Worm (Caenorhabditis elegans) whole organism, early embryonic: ENCODE measurements around the gene amdh-1.

Source experiments
- B0310.2 ChIP-seq: sonication (generic microtip); optimal IDR thresholded peaks from 2 replicates; lab custom pipeline; 2016; ENCODE audit warnings: mild to moderate bottlenecking, missing genetic modification characterization, missing compliant biosample characterization
- F13C5.2 ChIP-seq: sonication (generic microtip); optimal IDR thresholded peaks from 2 replicates; lab custom pipeline; 2017; ENCODE audit warnings: mild to moderate bottlenecking, missing genetic modification characterization, inconsistent platforms, missing compliant biosample characterization
- aly-1 ChIP-seq: sonication (generic microtip); optimal IDR thresholded peaks from 2 replicates; lab custom pipeline; 2016; ENCODE audit warnings: missing genetic modification characterization, missing compliant biosample characterization
- ama-1 ChIP-seq: fragments of 150-350 bp; optimal IDR thresholded peaks from 2 replicates; lab custom pipeline; 2014
- ceh-13 ChIP-seq: fragments of 200-800 bp; sonication (Bioruptor generic); optimal IDR thresholded peaks from 2 replicates; lab custom pipeline; 2018; ENCODE audit warnings: mild to moderate bottlenecking, missing genetic modification characterization, missing compliant biosample characterization
- ceh-36 ChIP-seq: sonication (generic microtip); optimal IDR thresholded peaks from 2 replicates; lab custom pipeline; 2016; ENCODE audit warnings: missing genetic modification characterization, inconsistent platforms, missing compliant biosample characterization
- ets-7 ChIP-seq: sonication (generic microtip); optimal IDR thresholded peaks from 2 replicates; lab custom pipeline; 2016; ENCODE audit warnings: missing genotype, missing genetic modification characterization, missing compliant biosample characterization
- flt-1 ChIP-seq: fragments of 200-800 bp; sonication (Bioruptor generic); IDR thresholded peaks from 2 replicates; pipeline ENCODE4 v1.3.6; 2022; ENCODE audit warnings: missing genetic modification characterization, missing compliant biosample characterization
- hmbx-1 ChIP-seq: sonication (generic microtip); optimal IDR thresholded peaks from 2 replicates; lab custom pipeline; 2016; ENCODE audit warnings: mild to moderate bottlenecking, missing genetic modification characterization, missing compliant biosample characterization
- hmg-4 ChIP-seq: fragments of 200-800 bp; sonication (Bioruptor generic); optimal IDR thresholded peaks from 2 replicates; lab custom pipeline; 2018; ENCODE audit warnings: mild to moderate bottlenecking, missing genetic modification characterization, missing compliant biosample characterization
- hnd-1 ChIP-seq: sonication (generic microtip); optimal IDR thresholded peaks from 2 replicates; lab custom pipeline; 2016; ENCODE audit warnings: missing genetic modification characterization, missing compliant biosample characterization
- pes-1 ChIP-seq: fragments of 200-800 bp; sonication (Bioruptor generic); IDR thresholded peaks from 2 replicates; pipeline ENCODE4 v1.3.6; 2022; ENCODE audit warnings: missing genetic modification reagents, missing genetic modification characterization, missing compliant biosample characterization
- scrt-1 ChIP-seq: fragments of 200-800 bp; sonication (Bioruptor generic); IDR thresholded peaks from 2 replicates; pipeline ENCODE4 v1.3.6; 2022; ENCODE audit warnings: missing genetic modification characterization, missing compliant biosample characterization
- sea-1 ChIP-seq: fragments of 200-800 bp; sonication (Bioruptor generic); conservative IDR thresholded peaks from 2 replicates; pipeline ENCODE4 v1.3.6; 2022; ENCODE audit warnings: missing genetic modification characterization, missing compliant biosample characterization
- tbx-11 ChIP-seq: fragments of 200-800 bp; sonication (Bioruptor generic); IDR thresholded peaks from 2 replicates; pipeline ENCODE4 v1.3.6; 2022; ENCODE audit warnings: missing genetic modification characterization, missing compliant biosample characterization
- tbx-37 ChIP-seq: fragments of 200-800 bp; sonication (Bioruptor generic); conservative IDR thresholded peaks from 2 replicates; pipeline ENCODE4 v1.3.6; 2022; ENCODE audit warnings: missing genetic modification reagents, missing genetic modification characterization, missing compliant biosample characterization
- tra-4 ChIP-seq: sonication (generic microtip); optimal IDR thresholded peaks from 2 replicates; lab custom pipeline; 2017; ENCODE audit warnings: missing genetic modification characterization, missing compliant biosample characterization

The amdh-1 gene

DNA sequence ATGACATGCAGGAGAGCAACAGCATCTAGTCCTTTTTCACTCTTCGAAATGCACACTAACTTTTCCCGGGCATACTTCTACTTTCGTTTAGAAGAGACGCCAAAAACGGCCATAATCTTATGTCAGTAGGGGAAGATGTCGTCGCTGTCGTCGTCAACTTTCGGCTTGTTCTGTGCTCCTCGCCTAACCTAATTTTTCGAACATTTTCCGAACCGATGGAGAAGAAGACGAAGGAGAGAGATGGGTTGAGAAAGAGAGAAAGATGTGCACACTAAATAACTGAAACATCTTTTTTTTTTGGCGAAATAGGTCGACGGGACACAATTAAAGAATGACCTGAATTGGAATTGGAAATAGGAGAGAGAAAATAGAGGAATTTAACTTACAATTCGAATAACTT, 58.7 kb downstream of the amdh-1 start:
- TF ChIP-seq tbx-11 (GFP tag; lab: Robert Waterston, UW) = no peak
- no peak for TF ChIP-seq hnd-1 (tag; lab: Kevin White, UChicago)
- no peak for TF ChIP-seq pes-1 (GFP tag; lab: Robert Waterston, UW)
- no peak for TF ChIP-seq hmg-4 (GFP tag; lab: Kevin White, UChicago)
- no peak for TF ChIP-seq hmbx-1 (tag; lab: Kevin White, UChicago)
- no peak for TF ChIP-seq sea-1
- TF ChIP-seq ets-7 (tag; lab: Kevin White, UChicago) = no peak
- TF ChIP-seq scrt-1 (GFP tag; lab: Robert Waterston, UW) = no peak
- TF ChIP-seq tbx-37 (GFP tag; lab: Robert Waterston, UW) = no peak
- TF ChIP-seq B0310.2 (tag; lab: Kevin White, UChicago) = no peak
- TF ChIP-seq ceh-36 (tag; lab: Kevin White, UChicago) = no peak

DNA sequence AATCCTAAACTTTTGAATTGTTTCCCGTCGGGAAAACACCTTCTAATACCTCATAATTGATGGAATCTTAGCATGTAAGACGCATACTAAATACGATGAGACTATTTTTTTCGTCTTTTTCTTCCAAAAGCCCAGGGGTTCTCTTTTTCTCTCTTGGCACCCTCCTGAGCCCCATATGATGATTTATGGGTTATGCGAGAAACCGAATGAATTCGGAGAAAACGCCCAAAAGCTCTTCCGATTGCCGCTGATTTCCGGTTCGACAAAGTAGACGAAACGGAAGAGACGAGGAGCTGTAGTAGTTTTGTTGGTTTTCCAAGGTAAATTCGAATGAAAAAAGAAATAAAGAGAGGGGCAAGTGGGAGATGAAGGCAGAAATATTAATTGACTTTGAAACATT, 59.8 kb downstream of the amdh-1 start:
- TF ChIP-seq pes-1 (GFP tag; lab: Robert Waterston, UW) (no peak), tra-4 (tag; lab: Kevin White, UChicago) (no peak), B0310.2 (tag; lab: Kevin White, UChicago) (no peak), aly-1 (tag; lab: Kevin White, UChicago) (no peak), hmbx-1 (tag; lab: Kevin White, UChicago) (no peak), F13C5.2 (tag; lab: Kevin White, UChicago) (no peak), tbx-37 (GFP tag; lab: Robert Waterston, UW) (no peak), hmg-4 (GFP tag; lab: Kevin White, UChicago) (no peak), tbx-11 (GFP tag; lab: Robert Waterston, UW) (no peak), ceh-13 (GFP tag; lab: Kevin White, UChicago) (no peak), hnd-1 (tag; lab: Kevin White, UChicago) (no peak), ceh-36 (tag; lab: Kevin White, UChicago) (no peak), scrt-1 (GFP tag; lab: Robert Waterston, UW) (no peak), sea-1 (no peak), flt-1 (GFP tag; lab: Robert Waterston, UW) (no peak)

DNA sequence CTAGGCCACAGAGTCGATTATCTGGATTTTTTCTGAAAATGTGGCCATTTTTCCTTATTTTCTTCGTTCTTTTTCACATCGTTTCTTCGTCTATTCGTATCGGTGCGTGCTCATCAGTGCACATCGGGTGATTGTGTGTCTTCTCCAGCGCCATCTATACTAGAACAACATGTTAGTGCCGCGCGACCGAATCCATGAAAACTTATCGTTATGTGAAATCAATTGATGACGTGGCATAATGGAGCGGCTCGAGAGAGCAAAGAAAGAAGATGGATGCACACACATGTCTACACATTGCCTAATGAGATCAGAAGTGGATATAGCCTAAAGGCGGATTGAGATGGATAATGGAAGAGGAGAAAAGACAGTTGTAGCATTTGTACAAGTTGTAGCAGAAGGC, 60.6 kb downstream of the amdh-1 start:
- TF ChIP-seq F13C5.2 (tag; lab: Kevin White, UChicago) (no peak), tra-4 (tag; lab: Kevin White, UChicago) (no peak), ama-1 (lab: Kevin White, UChicago) (no peak), tbx-37 (GFP tag; lab: Robert Waterston, UW) (no peak), hmbx-1 (tag; lab: Kevin White, UChicago) (no peak), flt-1 (GFP tag; lab: Robert Waterston, UW) (no peak), scrt-1 (GFP tag; lab: Robert Waterston, UW) (no peak), ceh-13 (GFP tag; lab: Kevin White, UChicago) (no peak), ceh-36 (tag; lab: Kevin White, UChicago) (no peak), B0310.2 (tag; lab: Kevin White, UChicago) (no peak), tbx-11 (GFP tag; lab: Robert Waterston, UW) (no peak), aly-1 (tag; lab: Kevin White, UChicago) (no peak), pes-1 (GFP tag; lab: Robert Waterston, UW) (no peak), hmg-4 (GFP tag; lab: Kevin White, UChicago) (no peak), ets-7 (tag; lab: Kevin White, UChicago) (no peak)

DNA sequence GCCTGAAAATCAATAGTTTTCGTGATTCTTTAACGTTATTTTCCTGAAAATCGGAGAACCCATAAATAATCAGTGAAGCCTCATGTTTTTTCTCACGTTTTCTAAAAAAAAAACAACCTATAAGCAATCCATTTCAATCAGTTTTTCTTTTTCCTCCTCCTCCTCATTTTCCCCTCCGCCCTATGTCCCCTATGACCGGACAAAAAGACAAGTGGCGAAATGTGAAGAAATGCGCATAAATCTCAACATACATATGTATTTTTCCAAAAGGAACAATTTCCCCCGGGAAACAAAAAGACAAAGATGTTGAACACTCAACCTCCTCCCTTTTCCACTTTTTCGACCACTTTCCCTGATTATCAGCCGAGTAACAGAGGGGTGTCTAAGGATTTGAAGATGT, 63.9 kb downstream of the amdh-1 start:
- TF ChIP-seq aly-1 (tag; lab: Kevin White, UChicago) (no peak), flt-1 (GFP tag; lab: Robert Waterston, UW) (no peak), F13C5.2 (tag; lab: Kevin White, UChicago) (no peak), pes-1 (GFP tag; lab: Robert Waterston, UW) (no peak), hnd-1 (tag; lab: Kevin White, UChicago) (no peak), tbx-37 (GFP tag; lab: Robert Waterston, UW) (no peak), ceh-13 (GFP tag; lab: Kevin White, UChicago) (no peak), B0310.2 (tag; lab: Kevin White, UChicago) (no peak), scrt-1 (GFP tag; lab: Robert Waterston, UW) (no peak), ceh-36 (tag; lab: Kevin White, UChicago) (no peak), tra-4 (tag; lab: Kevin White, UChicago) (no peak)

DNA sequence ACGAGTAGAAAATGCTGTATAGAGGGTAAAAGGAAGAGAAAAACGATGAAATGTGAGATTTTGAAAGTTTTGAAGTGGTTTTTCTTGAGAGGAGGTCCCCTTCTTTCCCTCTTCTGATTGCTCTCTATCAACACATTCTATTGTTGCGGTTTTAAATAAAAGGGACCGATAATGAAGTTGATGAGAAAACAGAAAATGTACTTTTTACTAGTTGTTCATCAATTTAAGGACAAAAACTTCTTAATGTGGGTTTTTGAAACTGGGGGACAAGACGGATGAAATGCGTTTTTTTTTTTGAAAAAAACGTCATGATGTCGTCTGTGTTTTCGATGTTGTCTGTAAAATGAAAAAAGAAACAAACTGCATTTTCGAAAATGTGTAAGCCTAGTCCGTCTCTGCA, 65.2 kb downstream of the amdh-1 start:
- no peak for TF ChIP-seq ceh-36 (tag; lab: Kevin White, UChicago)

DNA sequence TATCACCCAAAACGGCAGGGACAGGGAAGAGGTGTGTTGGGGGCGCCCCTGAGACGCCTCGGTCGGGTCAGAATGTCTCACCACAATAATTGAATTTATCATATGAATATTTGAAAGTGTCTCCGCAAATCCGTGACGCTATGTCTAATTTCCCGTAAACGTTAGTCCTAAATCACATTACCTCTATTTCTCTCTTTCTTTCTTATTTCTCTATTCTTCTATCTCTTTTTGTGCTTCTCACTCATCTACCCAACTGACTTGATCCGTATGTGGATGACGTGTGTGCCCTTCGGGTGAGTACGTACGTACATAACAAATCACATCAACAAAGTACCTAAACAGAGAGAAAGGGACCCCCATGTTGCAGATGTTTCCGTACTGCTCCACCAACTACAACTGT, 65.7 kb downstream of the amdh-1 start:
- TF ChIP-seq tbx-37 (GFP tag; lab: Robert Waterston, UW) = no peak
- no peak for TF ChIP-seq ets-7 (tag; lab: Kevin White, UChicago)
- TF ChIP-seq aly-1 (tag; lab: Kevin White, UChicago) = no peak
- TF ChIP-seq ceh-36 (tag; lab: Kevin White, UChicago) = no peak
- no peak for TF ChIP-seq ceh-13 (GFP tag; lab: Kevin White, UChicago)
- TF ChIP-seq B0310.2 (tag; lab: Kevin White, UChicago) = no peak
